Fruit fly (Drosophila melanogaster) whole organism, embryonic: Measurements from ENCODE around the gene mRpS30.

Source experiments
- Atf-2 ChIP-seq: fragments of 200-800 bp; sonication (Bioruptor generic); optimal IDR thresholded peaks from 2 replicates; lab custom pipeline; 2016; ENCODE audit warnings: missing biosample characterization, missing genetic modification characterization
- CG10267 ChIP-seq: fragments of 200-800 bp; sonication (Bioruptor generic); optimal IDR thresholded peaks from 2 replicates; lab custom pipeline; 2018; ENCODE audit warnings: missing biosample characterization, mild to moderate bottlenecking, missing genetic modification characterization, moderate library complexity
- CG10959 ChIP-seq: fragments of 200-800 bp; sonication (Bioruptor generic); IDR thresholded peaks from 2 replicates; pipeline ENCODE4 v1.3.6; 2022; ENCODE audit warnings: missing biosample characterization, missing genetic modification characterization
- CG10979 ChIP-seq: fragments of 200-800 bp; sonication (Bioruptor generic); optimal IDR thresholded peaks from 2 replicates; lab custom pipeline; 2018; ENCODE audit warnings: missing biosample characterization, mild to moderate bottlenecking, missing genetic modification characterization, moderate library complexity
- CG11456 ChIP-seq: fragments of 200-800 bp; sonication (Bioruptor generic); IDR thresholded peaks from 3 replicates; pipeline ENCODE4 v1.3.6; 2022; ENCODE audit warnings: missing biosample characterization, missing genetic modification characterization
- CG13296 ChIP-seq: fragments of 200-800 bp; sonication (Bioruptor generic); optimal IDR thresholded peaks from 3 replicates; lab custom pipeline; 2018; ENCODE audit warnings: missing biosample characterization, mild to moderate bottlenecking, missing genetic modification characterization
- CG15073 ChIP-seq: fragments of 200-800 bp; sonication (Bioruptor generic); optimal IDR thresholded peaks from 2 replicates; lab custom pipeline; 2016; ENCODE audit warnings: missing biosample characterization, missing genetic modification characterization
- CG1832 ChIP-seq: fragments of 200-800 bp; sonication (Bioruptor generic); optimal IDR thresholded peaks from 2 replicates; lab custom pipeline; 2017; ENCODE audit warnings: missing biosample characterization, mild to moderate bottlenecking, missing genetic modification characterization, inconsistent platforms
- CG2678 ChIP-seq: fragments of 200-800 bp; sonication (Bioruptor generic); optimal IDR thresholded peaks from 3 replicates; lab custom pipeline; 2019; ENCODE audit warnings: missing biosample characterization, mild to moderate bottlenecking, missing genetic modification characterization, moderate library complexity
- CG31441 ChIP-seq: fragments of 200-800 bp; sonication (Bioruptor generic); IDR thresholded peaks from 2 replicates; pipeline ENCODE4 v1.3.6; 2022; ENCODE audit warnings: missing biosample characterization, missing genetic modification characterization
- CG32767 ChIP-seq: fragments of 200-800 bp; sonication (Bioruptor generic); IDR thresholded peaks from 2 replicates; pipeline ENCODE4 v1.3.6; 2022; ENCODE audit warnings: missing biosample characterization, missing genetic modification characterization
- CG4424 ChIP-seq: fragments of 200-800 bp; sonication (Bioruptor generic); optimal IDR thresholded peaks from 3 replicates; lab custom pipeline; 2016; ENCODE audit warnings: missing biosample characterization, missing genetic modification characterization
- CG7556 ChIP-seq: fragments of 200-800 bp; sonication (Bioruptor generic); optimal IDR thresholded peaks from 2 replicates; lab custom pipeline; 2017; ENCODE audit warnings: missing biosample characterization, mild to moderate bottlenecking, missing genetic modification characterization
- CG8089 ChIP-seq: fragments of 200-800 bp; sonication (Bioruptor generic); optimal IDR thresholded peaks from 3 replicates; lab custom pipeline; 2016; ENCODE audit warnings: missing biosample characterization, missing genetic modification characterization
- CG9437 ChIP-seq: fragments of 200-800 bp; sonication (Bioruptor generic); optimal IDR thresholded peaks from 2 replicates; lab custom pipeline; 2018; ENCODE audit warnings: missing biosample characterization, mild to moderate bottlenecking, missing genetic modification characterization
- Deaf1 ChIP-seq: fragments of 200-800 bp; optimal IDR thresholded peaks from 3 replicates; lab custom pipeline; 2019; ENCODE audit warnings: missing biosample characterization, mild to moderate bottlenecking, missing genetic modification characterization, moderate library complexity
- E2f2 ChIP-seq: fragments of 200-800 bp; sonication (Bioruptor generic); IDR thresholded peaks from 2 replicates; pipeline ENCODE4 v1.3.6; 2022; ENCODE audit warnings: missing biosample characterization, missing genetic modification characterization
- Fer1 ChIP-seq: fragments of 200-800 bp; sonication (Bioruptor generic); optimal IDR thresholded peaks from 2 replicates; lab custom pipeline; 2017; ENCODE audit warnings: missing biosample characterization, mild to moderate bottlenecking, missing genetic modification characterization
- HLH4C ChIP-seq: fragments of 200-800 bp; sonication (Bioruptor generic); IDR thresholded peaks from 3 replicates; pipeline ENCODE4 v1.3.6; 2022; ENCODE audit warnings: missing biosample characterization, missing genetic modification characterization; ENCODE audit not compliant: partially characterized antibody
- Hr51 ChIP-seq, 2 experiments: fragments of 200-800 bp; sonication (Bioruptor generic); optimal IDR thresholded peaks; 2 replicates in 1 of 2; 3 replicates in 1 of 2; lab custom pipeline; 2016 to 2018; ENCODE audit warnings: missing biosample characterization in 2 of 2, missing genetic modification characterization in 2 of 2, mild to moderate bottlenecking in 1 of 2, moderate library complexity in 1 of 2
- MBD-R2 ChIP-seq: fragments of 200-800 bp; sonication (Bioruptor generic); IDR thresholded peaks from 2 replicates; pipeline ENCODE4 v1.3.6; 2022; ENCODE audit warnings: missing biosample characterization, missing genetic modification characterization
- NfI ChIP-seq: fragments of 200-800 bp; sonication (Bioruptor generic); optimal IDR thresholded peaks from 3 replicates; lab custom pipeline; 2018; ENCODE audit warnings: missing biosample characterization, mild to moderate bottlenecking, missing genetic modification characterization, moderate library complexity
- Oaz ChIP-seq: fragments of 200-800 bp; sonication (Bioruptor generic); IDR thresholded peaks from 2 replicates; pipeline ENCODE4 v1.3.6; 2022; ENCODE audit warnings: missing biosample characterization, missing genetic modification characterization
- PHDP ChIP-seq: fragments of 200-800 bp; sonication (Bioruptor generic); optimal IDR thresholded peaks from 3 replicates; lab custom pipeline; 2018; ENCODE audit warnings: missing biosample characterization, mild to moderate bottlenecking, missing genetic modification characterization, moderate library complexity
- Rx ChIP-seq: fragments of 200-800 bp; sonication (Bioruptor generic); IDR thresholded peaks from 2 replicates; pipeline ENCODE4 v1.3.6; 2022; ENCODE audit warnings: missing biosample characterization, missing genetic modification characterization
- Sin3A ChIP-seq: fragments of >200 bp; optimal IDR thresholded peaks from 2 replicates; lab custom pipeline; 2018
- Stat92E ChIP-seq, 3 experiments: fragments of >200 bp in 2 of 3; fragments of 200-800 bp in 1 of 3; sonication (Bioruptor generic) in 1 of 3; optimal IDR thresholded peaks; 2 replicates each; lab custom pipeline; 2017 to 2019; ENCODE audit warnings: missing biosample characterization in 3 of 3, missing genetic modification characterization in 3 of 3, mild to moderate bottlenecking in 1 of 3, moderate library complexity in 1 of 3
- ara ChIP-seq: fragments of 200-800 bp; sonication (Bioruptor generic); IDR thresholded peaks from 2 replicates; pipeline ENCODE4 v1.3.6; 2022; ENCODE audit warnings: missing biosample characterization, missing genetic modification characterization
- az2 ChIP-seq: fragments of 200-800 bp; sonication (Bioruptor generic); optimal IDR thresholded peaks from 3 replicates; lab custom pipeline; 2016; ENCODE audit warnings: missing biosample characterization, missing genetic modification characterization
- bbx ChIP-seq: fragments of 200-800 bp; sonication (Bioruptor generic); IDR thresholded peaks from 2 replicates; pipeline ENCODE4 v1.3.6; 2022; ENCODE audit warnings: missing biosample characterization, missing genetic modification characterization; ENCODE audit not compliant: partially characterized antibody
- chm ChIP-seq: fragments of 200-800 bp; sonication (Bioruptor generic); IDR thresholded peaks from 2 replicates; pipeline ENCODE4 v1.3.6; 2022; ENCODE audit warnings: missing biosample characterization, missing genetic modification characterization
- fru ChIP-seq: fragments of >200 bp; optimal IDR thresholded peaks from 2 replicates; lab custom pipeline; 2017
- mirr ChIP-seq: fragments of 200-800 bp; sonication (Bioruptor generic); optimal IDR thresholded peaks from 3 replicates; lab custom pipeline; 2018; ENCODE audit warnings: missing biosample characterization, mild to moderate bottlenecking, missing genetic modification characterization
- pan ChIP-seq, 4 experiments: fragments of >200 bp in 3 of 4; fragments of 200-800 bp in 1 of 4; sonication (Bioruptor generic) in 1 of 4; optimal IDR thresholded peaks in 3 of 4; IDR thresholded peaks in 1 of 4; 2 replicates each; pipeline versions ENCODE4 v1.3.6 to Lab custom; 2017 to 2022; ENCODE audit warnings: missing biosample characterization in 2 of 4, missing genetic modification characterization in 2 of 4, mixed read lengths in 1 of 4
- pfk ChIP-seq: fragments of 200-800 bp; sonication (Bioruptor generic); optimal IDR thresholded peaks from 2 replicates; lab custom pipeline; 2018; ENCODE audit warnings: missing biosample characterization, mild to moderate bottlenecking, missing genetic modification characterization, moderate library complexity
- pho ChIP-seq: fragments of 200-800 bp; sonication (Bioruptor generic); optimal IDR thresholded peaks from 2 replicates; lab custom pipeline; 2016; ENCODE audit warnings: missing biosample characterization, missing genetic modification characterization
- rib ChIP-seq: fragments of 200-800 bp; sonication (Bioruptor generic); IDR thresholded peaks from 2 replicates; pipeline ENCODE4 v1.3.6; 2022; ENCODE audit warnings: missing biosample characterization, missing genetic modification characterization
- row ChIP-seq: fragments of 200-800 bp; sonication (Bioruptor generic); IDR thresholded peaks from 3 replicates; pipeline ENCODE4 v1.3.6; 2022; ENCODE audit warnings: missing biosample characterization, missing genetic modification characterization
- slbo ChIP-seq: fragments of 200-800 bp; sonication (Bioruptor generic); IDR thresholded peaks from 2 replicates; pipeline ENCODE4 v1.3.6; 2022; ENCODE audit warnings: missing biosample characterization, missing genetic modification characterization
- sr ChIP-seq: fragments of 200-800 bp; sonication (Bioruptor generic); IDR thresholded peaks from 3 replicates; pipeline ENCODE4 v1.3.6; 2022; ENCODE audit warnings: missing biosample characterization, missing genetic modification characterization
- zfh1 ChIP-seq: fragments of 200-800 bp; sonication (Bioruptor generic); IDR thresholded peaks from 3 replicates; pipeline ENCODE4 v1.3.6; 2022; ENCODE audit warnings: missing biosample characterization, missing genetic modification characterization

The mRpS30 gene

dm6 chrX:15762723-15763122 is 23.1 kb upstream of the mRpS30 start, which contains the start of gene Polr3A (continued):
- TF ChIP-seq CG31441 (GFP tag; lab: Robert Waterston, UW) (no peak), CG15073 (GFP tag; lab: Kevin White, UChicago) (no peak), slbo (GFP tag; lab: Robert Waterston, UW) (no peak), CG32767 (GFP tag; lab: Robert Waterston, UW) (no peak), CG11456 (GFP tag; lab: Robert Waterston, UW) (no peak), bbx (GFP tag; lab: Robert Waterston, UW) (peak; percentile 77), az2 (GFP tag; lab: Kevin White, UChicago) (no peak), HLH4C (GFP tag; lab: Robert Waterston, UW) (peak; percentile 62), zfh1 (no peak), CG13296 (GFP tag; lab: Kevin White, UChicago) (no peak), Sin3A (lab: Kevin White, UChicago) (no peak), pho (GFP tag; lab: Kevin White, UChicago) (no peak), Stat92E (GFP tag; optimal IDR thresholded peaks at IDR 0.05; lab: Kevin White, UChicago) (no peak), CG9437 (GFP tag; lab: Kevin White, UChicago) (peak; percentile 41), MBD-R2 (GFP tag; lab: Robert Waterston, UW) (peak; percentile 90), Hr51 (GFP tag; optimal IDR thresholded peaks at IDR 0.05; lab: Kevin White, UChicago) (no peak), fru (lab: Kevin White, UChicago) (no peak), mirr (no peak), CG10267 (tag; lab: Kevin White, UChicago) (peak; percentile 5), CG8089 (GFP tag; lab: Kevin White, UChicago) (no peak), Atf-2 (no peak), row (GFP tag; lab: Robert Waterston, UW) (peak; percentile 7; the same call in 1 of the 3 replicates), chm (GFP tag; lab: Robert Waterston, UW) (no peak), sr (GFP tag; lab: Robert Waterston, UW) (no peak), Deaf1 (tag; lab: Kevin White, UChicago) (no peak), CG2678 (no peak), E2f2 (peak; percentile 78), PHDP (tag; lab: Kevin White, UChicago) (no peak), pan (optimal IDR thresholded peaks at IDR 0.05; lab: Kevin White, UChicago) (no peak), pan (GFP tag; optimal IDR thresholded peaks at IDR 0.05 in 1 of 2, IDR thresholded peaks at IDR 0.05 in 1 of 2) (no peak), CG10979 (tag; lab: Kevin White, UChicago) (no peak), CG10959 (GFP tag; lab: Robert Waterston, UW) (no peak), CG7556 (GFP tag; lab: Kevin White, UChicago) (no peak), rib (GFP tag; lab: Robert Waterston, UW) (no peak), CG1832 (GFP tag; lab: Kevin White, UChicago) (no peak), NfI (GFP tag; lab: Kevin White, UChicago) (no peak), Oaz (GFP tag; lab: Robert Waterston, UW) (no peak), Fer1 (GFP tag; lab: Kevin White, UChicago) (no peak), ara (GFP tag; lab: Robert Waterston, UW) (no peak), pfk (GFP tag; lab: Kevin White, UChicago) (peak; percentile 82), Rx (GFP tag; lab: Robert Waterston, UW) (no peak), CG4424 (GFP tag; lab: Kevin White, UChicago) (no peak)
- TF ChIP-seq, all 482 proteins: peak for 55
